Worm (Caenorhabditis elegans) whole organism, L2 larva: ENCODE results near the gene D2007.1.

ENCODE experiments used
- R02D3.7 ChIP-seq: fragments of 150-350 bp; optimal IDR thresholded peaks from 2 replicates; lab custom pipeline; 2014; ENCODE audit warnings: missing biosample characterization, missing genetic modification characterization
- ZK546.5 ChIP-seq: sonication (generic microtip); optimal IDR thresholded peaks from 2 replicates; lab custom pipeline; 2017; ENCODE audit warnings: missing biosample characterization, missing genetic modification characterization
- aly-2 ChIP-seq: fragments of 150-350 bp; optimal IDR thresholded peaks from 2 replicates; lab custom pipeline; 2014; ENCODE audit warnings: missing biosample characterization, missing genetic modification characterization
- ama-1 ChIP-seq: fragments of 150-350 bp; optimal IDR thresholded peaks from 2 replicates; lab custom pipeline; 2018; ENCODE audit warnings: inconsistent platforms
- ceh-82 ChIP-seq: fragments of 150-350 bp; optimal IDR thresholded peaks from 2 replicates; lab custom pipeline; 2014; ENCODE audit warnings: missing biosample characterization, missing genetic modification characterization
- crh-2 ChIP-seq: sonication (generic microtip); optimal IDR thresholded peaks from 2 replicates; lab custom pipeline; 2017; ENCODE audit warnings: missing biosample characterization, missing genetic modification characterization
- dmd-4 ChIP-seq: sonication (generic microtip); optimal IDR thresholded peaks from 2 replicates; lab custom pipeline; 2017; ENCODE audit warnings: missing biosample characterization, missing genetic modification characterization
- egl-27 ChIP-seq: sonication (generic microtip); optimal IDR thresholded peaks from 3 replicates; lab custom pipeline; 2017; ENCODE audit warnings: missing biosample characterization, missing genetic modification reagents, missing genetic modification characterization
- elt-1 ChIP-seq: fragments of 150-350 bp; optimal IDR thresholded peaks from 2 replicates; lab custom pipeline; 2014; ENCODE audit warnings: missing biosample characterization, missing genetic modification characterization
- elt-3 ChIP-seq: sonication (generic microtip); optimal IDR thresholded peaks from 2 replicates; lab custom pipeline; 2017; ENCODE audit warnings: missing biosample characterization, missing genetic modification characterization
- fos-1 ChIP-seq: fragments of 150-350 bp; optimal IDR thresholded peaks from 2 replicates; lab custom pipeline; 2014; ENCODE audit warnings: missing biosample characterization, missing genetic modification characterization
- gmeb-1 ChIP-seq: fragments of 150-350 bp; optimal IDR thresholded peaks from 2 replicates; lab custom pipeline; 2014; ENCODE audit warnings: missing biosample characterization, missing genetic modification characterization
- lin-11 ChIP-seq: fragments of 150-350 bp; sonication (generic microtip); optimal IDR thresholded peaks from 2 replicates; lab custom pipeline; 2014; ENCODE audit warnings: missing biosample characterization, missing genetic modification characterization, inconsistent platforms, mixed read lengths
- lin-13 ChIP-seq: fragments of 150-350 bp; optimal IDR thresholded peaks from 2 replicates; lab custom pipeline; 2014; ENCODE audit warnings: missing biosample characterization, missing genetic modification reagents, missing genetic modification characterization
- lin-39 ChIP-seq: fragments of 150-350 bp; optimal IDR thresholded peaks from 2 replicates; lab custom pipeline; 2014; ENCODE audit warnings: missing biosample characterization, missing genetic modification reagents, missing genetic modification characterization
- lsy-2 ChIP-seq, 2 experiments: fragments of 150-350 bp in 1 of 2; sonication (generic microtip) in 1 of 2; optimal IDR thresholded peaks; 2 replicates each; lab custom pipeline; 2014 to 2017; ENCODE audit warnings: missing biosample characterization in 2 of 2, missing genetic modification characterization in 2 of 2
- mab-5 ChIP-seq: fragments of 150-350 bp; optimal IDR thresholded peaks from 2 replicates; lab custom pipeline; 2014; ENCODE audit warnings: missing biosample characterization, missing genetic modification characterization
- mbf-1 ChIP-seq: sonication (generic microtip); optimal IDR thresholded peaks from 2 replicates; lab custom pipeline; 2017; ENCODE audit warnings: missing biosample characterization, missing genetic modification characterization
- mdl-1 ChIP-seq, 2 experiments: fragments of 150-350 bp in 1 of 2; sonication (generic microtip) in 1 of 2; optimal IDR thresholded peaks; 2 replicates each; lab custom pipeline; 2017; ENCODE audit warnings: missing biosample characterization in 2 of 2, missing genetic modification characterization in 2 of 2
- nhr-10 ChIP-seq: sonication (generic microtip); optimal IDR thresholded peaks from 2 replicates; lab custom pipeline; 2017; ENCODE audit warnings: missing biosample characterization, missing genetic modification characterization
- nhr-129 ChIP-seq: fragments of 150-350 bp; optimal IDR thresholded peaks from 2 replicates; lab custom pipeline; 2014; ENCODE audit warnings: missing biosample characterization, missing genetic modification characterization
- nhr-21 ChIP-seq: fragments of 150-350 bp; optimal IDR thresholded peaks from 2 replicates; lab custom pipeline; 2014; ENCODE audit warnings: missing biosample characterization, missing genetic modification characterization
- nhr-23 ChIP-seq: fragments of 150-350 bp; optimal IDR thresholded peaks from 2 replicates; lab custom pipeline; 2014; ENCODE audit warnings: missing biosample characterization, missing genetic modification reagents, missing genetic modification characterization
- nhr-6 ChIP-seq: fragments of 150-350 bp; optimal IDR thresholded peaks from 2 replicates; lab custom pipeline; 2014; ENCODE audit warnings: missing biosample characterization, missing genetic modification characterization
- nhr-77 ChIP-seq: fragments of 150-350 bp; optimal IDR thresholded peaks from 2 replicates; lab custom pipeline; 2014; ENCODE audit warnings: missing biosample characterization, missing genetic modification characterization
- peb-1 ChIP-seq: fragments of 150-350 bp; optimal IDR thresholded peaks from 2 replicates; lab custom pipeline; 2014; ENCODE audit warnings: missing biosample characterization, missing genetic modification characterization
- sem-4 ChIP-seq: fragments of 150-350 bp; optimal IDR thresholded peaks from 2 replicates; lab custom pipeline; 2014; ENCODE audit warnings: missing biosample characterization, missing genetic modification reagents, missing genetic modification characterization
- skn-1 ChIP-seq: sonication (generic microtip); optimal IDR thresholded peaks from 2 replicates; lab custom pipeline; 2017; ENCODE audit warnings: missing biosample characterization, missing genetic modification characterization
- snpc-4 ChIP-seq: fragments of 150-350 bp; optimal IDR thresholded peaks from 2 replicates; lab custom pipeline; 2014; ENCODE audit warnings: missing biosample characterization, missing genetic modification characterization
- unc-55 ChIP-seq: fragments of 150-350 bp; sonication (generic microtip); optimal IDR thresholded peaks from 3 replicates; lab custom pipeline; 2014; ENCODE audit warnings: missing biosample characterization, missing genetic modification reagents, missing genetic modification characterization
- unc-62 ChIP-seq: fragments of 150-350 bp; optimal IDR thresholded peaks from 2 replicates; lab custom pipeline; 2014; ENCODE audit warnings: missing biosample characterization, missing genetic modification reagents, missing genetic modification characterization
- zag-1 ChIP-seq: fragments of 150-350 bp; optimal IDR thresholded peaks from 2 replicates; lab custom pipeline; 2014; ENCODE audit warnings: missing biosample characterization, missing genetic modification characterization
- ztf-1 ChIP-seq: fragments of 200-800 bp; sonication (Bioruptor generic); conservative IDR thresholded peaks from 2 replicates; pipeline ENCODE4 v1.3.6; 2022; ENCODE audit warnings: missing genetic modification characterization, missing compliant biosample characterization
- ztf-11 ChIP-seq: sonication (generic microtip); optimal IDR thresholded peaks from 2 replicates; lab custom pipeline; 2017; ENCODE audit warnings: missing biosample characterization, missing genetic modification characterization

The D2007.1 gene

DNA sequence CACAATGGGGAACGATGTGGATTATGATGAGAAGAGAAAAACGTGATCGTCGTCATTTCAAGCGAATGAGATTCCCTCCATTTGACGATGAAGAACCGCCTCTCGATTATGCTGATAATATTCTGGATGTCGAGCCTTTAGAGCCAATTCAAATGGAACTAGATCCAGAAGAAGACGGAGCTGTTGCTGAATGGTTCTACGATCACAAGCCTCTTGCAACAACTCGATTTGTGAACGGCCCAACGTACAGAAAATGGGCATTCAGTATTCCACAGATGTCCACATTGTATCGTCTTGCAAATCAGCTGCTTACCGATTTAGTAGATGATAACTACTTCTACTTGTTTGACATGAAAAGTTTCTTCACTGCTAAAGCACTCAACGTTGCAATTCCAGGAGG, 9.5 kb downstream of the D2007.1 start:
- no peak for TF ChIP-seq peb-1 (tag; lab: Kevin White, UChicago)
- no peak for TF ChIP-seq skn-1 (tag; lab: Kevin White, UChicago)
- TF ChIP-seq elt-3 (tag; lab: Kevin White, UChicago), result no peak
- no peak for TF ChIP-seq mbf-1
- TF ChIP-seq dmd-4 (tag; lab: Kevin White, UChicago), result no peak
- no peak for TF ChIP-seq fos-1
- TF ChIP-seq lin-39 (tag; lab: Kevin White, UChicago), result no peak
- no peak for TF ChIP-seq lin-13 (GFP tag; lab: Kevin White, UChicago)
- TF ChIP-seq sem-4, result no peak
- no peak for TF ChIP-seq R02D3.7 (tag; lab: Kevin White, UChicago)
- no peak for TF ChIP-seq nhr-77 (tag; lab: Kevin White, UChicago)
- TF ChIP-seq lin-11 (tag; lab: Kevin White, UChicago), result no peak
- TF ChIP-seq ztf-11, result no peak
- TF ChIP-seq crh-2 (tag; lab: Kevin White, UChicago), result no peak
- TF ChIP-seq ama-1, result no peak
- TF ChIP-seq ZK546.5 (tag; lab: Kevin White, UChicago), result no peak

ce11 chrIII:8172609-8173133, 17.4 kb downstream of the D2007.1 start:
- TF ChIP-seq mdl-1 (tag; optimal IDR thresholded peaks at IDR 0.05; lab: Kevin White, UChicago) (no peak), nhr-129 (peak; percentile 12)

ce11 chrIII:8175263-8175662, 20.0 kb downstream of the D2007.1 start:
- TF ChIP-seq nhr-10 (tag; lab: Kevin White, UChicago), result no peak
- TF ChIP-seq ZK546.5 (tag; lab: Kevin White, UChicago), result no peak

- TF ChIP-seq unc-62 (GFP tag; lab: Kevin White, UChicago), result no peak
- TF ChIP-seq lin-39 (tag; lab: Kevin White, UChicago), result no peak
- no peak for TF ChIP-seq nhr-21 (tag; lab: Kevin White, UChicago)
- TF ChIP-seq mbf-1, result no peak
- TF ChIP-seq ama-1, result no peak
- no peak for TF ChIP-seq peb-1 (tag; lab: Kevin White, UChicago)
- TF ChIP-seq lin-11 (tag; lab: Kevin White, UChicago), result no peak
- TF ChIP-seq gmeb-1 (tag; lab: Kevin White, UChicago), result no peak
- no peak for TF ChIP-seq mab-5
- no peak for TF ChIP-seq zag-1
- no peak for TF ChIP-seq skn-1 (tag; lab: Kevin White, UChicago)
- TF ChIP-seq snpc-4 (tag; lab: Kevin White, UChicago), result no peak
- TF ChIP-seq egl-27, result no peak
- TF ChIP-seq ztf-1 (GFP tag; lab: Robert Waterston, UW), result no peak
- TF ChIP-seq nhr-129, result no peak
- TF ChIP-seq nhr-77 (tag; lab: Kevin White, UChicago), result no peak
- no peak for TF ChIP-seq unc-55
- no peak for TF ChIP-seq elt-1 (tag; lab: Kevin White, UChicago)
Measured at ce11 chrIII:8176265-8176664, 21.0 kb downstream of the D2007.1 start, which contains the start of gene C50C3.12. C50C3.12 (plus strand) TSS chrIII:8176565.

DNA sequence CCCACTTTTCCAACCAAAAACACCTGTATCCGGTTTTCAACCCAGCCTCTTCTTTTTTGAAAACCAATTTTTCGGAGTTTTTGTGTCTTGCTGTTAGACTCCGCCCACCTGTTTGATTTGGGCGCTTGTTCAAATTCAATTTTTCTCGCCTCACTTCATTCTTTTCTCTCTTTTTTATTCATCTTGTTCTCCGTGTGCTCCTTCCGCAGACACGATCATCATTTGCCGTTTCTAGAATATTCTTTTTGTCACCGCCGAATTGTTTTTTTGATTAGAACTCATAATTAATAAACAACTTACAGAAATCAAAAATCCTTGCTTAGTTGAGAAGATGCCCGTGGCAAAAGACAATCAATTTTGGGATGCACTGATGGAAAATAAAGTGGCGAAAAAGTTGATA, 23.7 kb downstream of the D2007.1 start, which contains the start of gene C50C3.5:
Gene C50C3.5, plus strand, starts transcription at position 301 of the 400 bp plus-strand sequence.
- TF ChIP-seq aly-2 (tag; lab: Kevin White, UChicago) (no peak), lin-39 (tag; lab: Kevin White, UChicago) (no peak), ztf-11 (no peak), ceh-82 (tag; lab: Kevin White, UChicago) (no peak)

DNA sequence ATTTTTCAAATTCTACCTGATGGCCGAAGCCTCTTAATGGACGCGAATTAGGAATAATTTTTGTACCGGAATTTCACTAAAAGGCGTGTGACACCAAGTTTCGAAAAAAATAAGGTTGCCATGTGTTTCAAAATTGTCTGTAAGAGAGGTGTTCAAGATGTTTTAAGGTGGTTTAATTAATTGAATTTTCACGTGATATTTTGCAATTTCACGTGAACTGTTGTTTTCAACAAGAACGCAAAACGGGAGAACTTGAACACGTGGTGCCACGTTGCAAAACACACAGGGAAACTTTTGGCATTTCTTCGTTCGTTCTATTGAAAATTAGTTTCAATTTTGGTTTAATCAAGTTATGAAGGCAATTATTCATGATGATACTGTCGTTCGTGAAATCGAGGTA, 26.3 kb downstream of the D2007.1 start, which contains the start of gene spc-2:
Gene spc-2, plus strand, starts transcription at position 301 of the 400 bp plus-strand sequence.
- TF ChIP-seq nhr-23 (no peak), elt-3 (tag; lab: Kevin White, UChicago) (no peak), ztf-11 (no peak), mbf-1 (no peak), lin-11 (tag; lab: Kevin White, UChicago) (no peak), nhr-6 (tag; lab: Kevin White, UChicago) (no peak), unc-55 (no peak), dmd-4 (tag; lab: Kevin White, UChicago) (no peak), lsy-2 (tag; optimal IDR thresholded peaks at IDR 0.05; lab: Kevin White, UChicago) (no peak), nhr-129 (no peak)
